Fruit fly (Drosophila melanogaster): ENCODE results near the gene Taf9.

- TF ChIP-seq usp (GFP tag; optimal IDR thresholded peaks at IDR 0.05) (no peak), bsh (GFP tag; optimal IDR thresholded peaks at IDR 0.05) (peak in 1 of 2 experiments; percentile 46), hkb (optimal IDR thresholded peaks at IDR 0.05) (no peak), hkb (GFP tag; IDR thresholded peaks at IDR 0.05) (peak; percentile 17; the same call in 1 of the 2 replicates), CG10267 (tag; optimal IDR thresholded peaks at IDR 0.05) (peak; percentile 71), CG12391 (tag; optimal IDR thresholded peaks at IDR 0.05) (peak; percentile 37), CG17568 (GFP tag; optimal IDR thresholded peaks at IDR 0.05) (no peak), CG1603 (tag; optimal IDR thresholded peaks at IDR 0.05) (peak; percentile 85), PHDP (tag; optimal IDR thresholded peaks at IDR 0.05) (peak; percentile 17)
Observed at dm6 chrX:17826807-17827703, 14.9 kb upstream of the Taf9 start, which contains the start of gene Socs16D.

Measured in whole organism, embryonic.